Fruit fly (Drosophila melanogaster) whole organism, embryonic: Measurements from ENCODE around the gene CG3703.

Source experiments
- Abd-B ChIP-seq: fragments of 200-800 bp; sonication (Bioruptor generic); optimal IDR thresholded peaks from 2 replicates; lab custom pipeline; 2018; ENCODE audit warnings: missing biosample characterization, mild to moderate bottlenecking, missing genetic modification characterization, moderate library complexity
- Aef1 ChIP-seq: fragments of 200-800 bp; sonication (Bioruptor generic); IDR thresholded peaks from 3 replicates; pipeline ENCODE4 v1.3.6; 2022; ENCODE audit warnings: missing biosample characterization, missing genetic modification characterization
- Bgb ChIP-seq: fragments of 200-800 bp; sonication (Bioruptor generic); IDR thresholded peaks from 2 replicates; pipeline ENCODE4 v1.3.6; 2022; ENCODE audit warnings: missing biosample characterization, missing genetic modification characterization; ENCODE audit not compliant: partially characterized antibody
- CG10209 ChIP-seq: fragments of 200-800 bp; sonication (Bioruptor generic); optimal IDR thresholded peaks from 3 replicates; lab custom pipeline; 2017; ENCODE audit warnings: missing biosample characterization, mild to moderate bottlenecking, missing genetic modification characterization, missing genetic modification reagents
- CG11247 ChIP-seq: fragments of 200-800 bp; sonication (Bioruptor generic); IDR thresholded peaks from 2 replicates; pipeline ENCODE4 v1.3.6; 2022; ENCODE audit warnings: missing biosample characterization, missing genetic modification characterization
- CG11723 ChIP-seq: fragments of 200-800 bp; sonication (Bioruptor generic); optimal IDR thresholded peaks from 2 replicates; lab custom pipeline; 2017; ENCODE audit warnings: missing biosample characterization, mild to moderate bottlenecking, missing genetic modification characterization
- CG12071 ChIP-seq: fragments of 200-800 bp; sonication (Bioruptor generic); optimal IDR thresholded peaks from 3 replicates; lab custom pipeline; 2018; ENCODE audit warnings: missing biosample characterization, mild to moderate bottlenecking, missing genetic modification characterization
- CG12219 ChIP-seq: fragments of 200-800 bp; sonication (Bioruptor generic); optimal IDR thresholded peaks from 3 replicates; lab custom pipeline; 2018; ENCODE audit warnings: missing biosample characterization, mild to moderate bottlenecking, missing genetic modification characterization
- CG12391 ChIP-seq: fragments of 200-800 bp; sonication (Bioruptor generic); optimal IDR thresholded peaks from 3 replicates; lab custom pipeline; 2018; ENCODE audit warnings: missing biosample characterization, mild to moderate bottlenecking, missing genetic modification characterization, moderate library complexity
- CG13287 ChIP-seq: fragments of 200-800 bp; sonication (Bioruptor generic); IDR thresholded peaks from 2 replicates; pipeline ENCODE4 v1.3.6; 2022; ENCODE audit warnings: missing biosample characterization, missing genetic modification characterization; ENCODE audit not compliant: partially characterized antibody
- CG14441 ChIP-seq: fragments of 200-800 bp; sonication (Bioruptor generic); IDR thresholded peaks from 2 replicates; pipeline ENCODE4 v1.3.6; 2022; ENCODE audit warnings: missing biosample characterization, missing genetic modification characterization
- CG15269 ChIP-seq: fragments of 200-800 bp; sonication (Bioruptor generic); optimal IDR thresholded peaks from 2 replicates; lab custom pipeline; 2018; ENCODE audit warnings: missing biosample characterization, mild to moderate bottlenecking, missing genetic modification characterization, moderate library complexity
- CG2889 ChIP-seq: fragments of 200-800 bp; sonication (Bioruptor generic); IDR thresholded peaks from 3 replicates; pipeline ENCODE4 v1.3.6; 2022; ENCODE audit warnings: missing biosample characterization, missing genetic modification characterization
- CG31224 ChIP-seq: fragments of 200-800 bp; sonication (Bioruptor generic); IDR thresholded peaks from 2 replicates; pipeline ENCODE4 v1.3.6; 2022; ENCODE audit warnings: missing biosample characterization, missing genetic modification characterization
- CG3163 ChIP-seq: fragments of 200-800 bp; sonication (Bioruptor generic); optimal IDR thresholded peaks from 3 replicates; lab custom pipeline; 2016; ENCODE audit warnings: missing biosample characterization, missing genetic modification characterization
- CG34376 ChIP-seq: fragments of 200-800 bp; sonication (Bioruptor generic); optimal IDR thresholded peaks from 2 replicates; lab custom pipeline; 2018; ENCODE audit warnings: missing biosample characterization, mild to moderate bottlenecking, missing genetic modification characterization
- CG6175 ChIP-seq: fragments of 200-800 bp; sonication (Bioruptor generic); IDR thresholded peaks from 3 replicates; pipeline ENCODE4 v1.3.6; 2022; ENCODE audit warnings: missing biosample characterization, missing genetic modification characterization
- CG7839 ChIP-seq: fragments of 200-800 bp; sonication (Bioruptor generic); optimal IDR thresholded peaks from 3 replicates; lab custom pipeline; 2018; ENCODE audit warnings: missing biosample characterization, mild to moderate bottlenecking, missing genetic modification characterization, moderate library complexity
- CG8290 ChIP-seq, 3 experiments: fragments of 200-800 bp; sonication (Bioruptor generic); optimal IDR thresholded peaks; 2 replicates each; lab custom pipeline; 2016 to 2019; ENCODE audit warnings: missing biosample characterization in 3 of 3, missing genetic modification characterization in 3 of 3, mild to moderate bottlenecking in 2 of 3, moderate library complexity in 1 of 3
- D19A ChIP-seq: fragments of 200-800 bp; optimal IDR thresholded peaks from 3 replicates; lab custom pipeline; 2019; ENCODE audit warnings: missing biosample characterization, mild to moderate bottlenecking, missing genetic modification characterization, moderate library complexity
- Dbx ChIP-seq: fragments of 200-800 bp; sonication (Bioruptor generic); IDR thresholded peaks from 3 replicates; pipeline ENCODE4 v1.3.6; 2022; ENCODE audit warnings: missing biosample characterization, missing genetic modification characterization
- HLH4C ChIP-seq: fragments of 200-800 bp; sonication (Bioruptor generic); IDR thresholded peaks from 3 replicates; pipeline ENCODE4 v1.3.6; 2022; ENCODE audit warnings: missing biosample characterization, missing genetic modification characterization; ENCODE audit not compliant: partially characterized antibody
- HLH54F ChIP-seq: fragments of 200-800 bp; sonication (Bioruptor generic); optimal IDR thresholded peaks from 3 replicates; lab custom pipeline; 2016; ENCODE audit warnings: missing biosample characterization, missing genetic modification characterization
- HmgZ ChIP-seq: fragments of 200-800 bp; sonication (Bioruptor generic); optimal IDR thresholded peaks from 2 replicates; lab custom pipeline; 2018; ENCODE audit warnings: missing biosample characterization, mild to moderate bottlenecking, missing genetic modification characterization
- Hr3 ChIP-seq: fragments of 200-800 bp; sonication (Bioruptor generic); optimal IDR thresholded peaks from 3 replicates; lab custom pipeline; 2016; ENCODE audit warnings: missing biosample characterization, missing genetic modification characterization
- Kr ChIP-seq: fragments of 200-800 bp; sonication (Bioruptor generic); optimal IDR thresholded peaks from 2 replicates; lab custom pipeline; 2017; ENCODE audit warnings: missing biosample characterization, mild to moderate bottlenecking, missing genetic modification characterization
- Meics ChIP-seq: fragments of 200-800 bp; sonication (Bioruptor generic); optimal IDR thresholded peaks from 2 replicates; lab custom pipeline; 2017; ENCODE audit warnings: missing biosample characterization, mild to moderate bottlenecking, missing genetic modification characterization
- NfI ChIP-seq: fragments of 200-800 bp; sonication (Bioruptor generic); optimal IDR thresholded peaks from 3 replicates; lab custom pipeline; 2018; ENCODE audit warnings: missing biosample characterization, mild to moderate bottlenecking, missing genetic modification characterization, moderate library complexity
- Opbp ChIP-seq: fragments of 200-800 bp; sonication (Bioruptor generic); IDR thresholded peaks from 3 replicates; pipeline ENCODE4 v1.3.6; 2022; ENCODE audit warnings: missing biosample characterization, missing genetic modification characterization; ENCODE audit not compliant: partially characterized antibody
- Rx ChIP-seq: fragments of 200-800 bp; sonication (Bioruptor generic); IDR thresholded peaks from 2 replicates; pipeline ENCODE4 v1.3.6; 2022; ENCODE audit warnings: missing biosample characterization, missing genetic modification characterization
- Spps ChIP-seq: fragments of 200-800 bp; sonication (Bioruptor generic); optimal IDR thresholded peaks from 2 replicates; lab custom pipeline; 2018; ENCODE audit warnings: missing biosample characterization, mild to moderate bottlenecking, missing genetic modification characterization
- Sry-δ ChIP-seq: fragments of 200-800 bp; sonication (Bioruptor generic); optimal IDR thresholded peaks from 2 replicates; lab custom pipeline; 2016; ENCODE audit warnings: missing biosample characterization, missing genetic modification characterization
- Stat92E ChIP-seq, 3 experiments: fragments of >200 bp in 2 of 3; fragments of 200-800 bp in 1 of 3; sonication (Bioruptor generic) in 1 of 3; optimal IDR thresholded peaks; 2 replicates each; lab custom pipeline; 2017 to 2019; ENCODE audit warnings: missing biosample characterization in 3 of 3, missing genetic modification characterization in 3 of 3, mild to moderate bottlenecking in 1 of 3, moderate library complexity in 1 of 3
- br ChIP-seq: fragments of >200 bp; optimal IDR thresholded peaks from 2 replicates; lab custom pipeline; 2017
- btn ChIP-seq: fragments of 200-800 bp; sonication (Bioruptor generic); optimal IDR thresholded peaks from 2 replicates; lab custom pipeline; 2016; ENCODE audit warnings: missing biosample characterization, missing genetic modification characterization
- cg ChIP-seq: fragments of 200-800 bp; sonication (Bioruptor generic); optimal IDR thresholded peaks from 3 replicates; lab custom pipeline; 2019; ENCODE audit warnings: missing biosample characterization, mild to moderate bottlenecking, missing genetic modification characterization, moderate library complexity
- chinmo ChIP-seq: fragments of 200-800 bp; sonication (Bioruptor generic); IDR thresholded peaks from 4 replicates; pipeline ENCODE4 v1.3.6; 2022; ENCODE audit warnings: missing biosample characterization, missing genetic modification characterization; ENCODE audit not compliant: partially characterized antibody
- dmrt99B ChIP-seq: fragments of 200-800 bp; sonication (Bioruptor generic); optimal IDR thresholded peaks from 2 replicates; lab custom pipeline; 2018; ENCODE audit warnings: missing biosample characterization, mild to moderate bottlenecking, missing genetic modification characterization, moderate library complexity
- dpn ChIP-seq, 2 experiments: fragments of 200-800 bp; sonication (Bioruptor generic); optimal IDR thresholded peaks; 3 replicates each; lab custom pipeline; 2016; ENCODE audit warnings: missing biosample characterization in 2 of 2, missing genetic modification characterization in 2 of 2
- esg ChIP-seq: fragments of 200-800 bp; sonication (Bioruptor generic); conservative IDR thresholded peaks from 2 replicates; pipeline ENCODE4 v1.3.6; 2022; ENCODE audit warnings: missing biosample characterization, missing genetic modification characterization
- gfzf ChIP-seq: fragments of 200-800 bp; sonication (Bioruptor generic); optimal IDR thresholded peaks from 2 replicates; lab custom pipeline; 2016; ENCODE audit warnings: missing biosample characterization, mild to moderate bottlenecking, missing genetic modification characterization, moderate library complexity
- maf-S ChIP-seq: fragments of 200-800 bp; sonication (Bioruptor generic); optimal IDR thresholded peaks from 2 replicates; lab custom pipeline; 2016; ENCODE audit warnings: missing biosample characterization, missing genetic modification characterization
- odd ChIP-seq: fragments of 200-800 bp; sonication (Bioruptor generic); optimal IDR thresholded peaks from 2 replicates; lab custom pipeline; 2017; ENCODE audit warnings: missing biosample characterization, mild to moderate bottlenecking, missing genetic modification characterization
- p53 ChIP-seq: fragments of 200-800 bp; sonication (Bioruptor generic); optimal IDR thresholded peaks from 2 replicates; lab custom pipeline; 2016; ENCODE audit warnings: missing biosample characterization, missing genetic modification characterization
- pan ChIP-seq, 4 experiments: fragments of >200 bp in 3 of 4; fragments of 200-800 bp in 1 of 4; sonication (Bioruptor generic) in 1 of 4; optimal IDR thresholded peaks in 3 of 4; IDR thresholded peaks in 1 of 4; 2 replicates each; pipeline versions ENCODE4 v1.3.6 to Lab custom; 2017 to 2022; ENCODE audit warnings: missing biosample characterization in 2 of 4, missing genetic modification characterization in 2 of 4, mixed read lengths in 1 of 4
- seq ChIP-seq: fragments of 200-800 bp; sonication (Bioruptor generic); IDR thresholded peaks from 2 replicates; pipeline ENCODE4 v1.3.6; 2022; ENCODE audit warnings: missing biosample characterization, missing genetic modification characterization
- trem ChIP-seq: fragments of 200-800 bp; optimal IDR thresholded peaks from 3 replicates; lab custom pipeline; 2019; ENCODE audit warnings: missing biosample characterization, mild to moderate bottlenecking, missing genetic modification characterization, moderate library complexity
- trh ChIP-seq: fragments of 200-800 bp; sonication (Bioruptor generic); optimal IDR thresholded peaks from 2 replicates; lab custom pipeline; 2016; ENCODE audit warnings: missing biosample characterization, missing genetic modification characterization
- wek ChIP-seq: fragments of 200-800 bp; sonication (Bioruptor generic); optimal IDR thresholded peaks from 3 replicates; lab custom pipeline; 2018; ENCODE audit warnings: missing biosample characterization, mild to moderate bottlenecking, missing genetic modification characterization, moderate library complexity
- z ChIP-seq: fragments of 200-800 bp; sonication (Bioruptor generic); IDR thresholded peaks from 3 replicates; pipeline ENCODE4 v1.3.6; 2022; ENCODE audit warnings: missing biosample characterization, missing genetic modification characterization

CG3703 gene

dm6 chrX:948285-948556 lies 2.6 kb upstream of the CG3703 start (continued):
- TF ChIP-seq dmrt99B (tag; lab: Kevin White, UChicago) (no peak), CG15269 (tag; lab: Kevin White, UChicago) (peak; percentile 5), CG8290 (GFP tag; optimal IDR thresholded peaks at IDR 0.05; lab: Kevin White, UChicago) (no peak), CG8290 (tag; optimal IDR thresholded peaks at IDR 0.05; lab: Kevin White, UChicago) (peak in 1 of 2 experiments; percentile 74), D19A (no peak), Spps (no peak), CG11723 (GFP tag; lab: Kevin White, UChicago) (no peak), Kr (GFP tag; lab: Kevin White, UChicago) (no peak), Dbx (GFP tag; lab: Robert Waterston, UW) (peak; percentile 55; the same call in 2 of the 3 replicates), CG12391 (tag; lab: Kevin White, UChicago) (no peak), Hr3 (GFP tag; lab: Kevin White, UChicago) (no peak), br (lab: Kevin White, UChicago) (no peak), wek (GFP tag; lab: Kevin White, UChicago) (no peak), trh (GFP tag; lab: Kevin White, UChicago) (no peak), CG14441 (peak; percentile 56; the same call in 1 of the 2 replicates), Sry-δ (GFP tag; lab: Kevin White, UChicago) (no peak), dpn (GFP tag; optimal IDR thresholded peaks at IDR 0.05; lab: Kevin White, UChicago) (peak in 1 of 2 experiments; percentile 21), btn (no peak), HmgZ (tag; lab: Kevin White, UChicago) (peak; percentile 6), HLH4C (GFP tag; lab: Robert Waterston, UW) (no peak), p53 (GFP tag; lab: Kevin White, UChicago) (no peak), CG2889 (0 out of 3 replicates have a peak, but pooled peaks have one; percentile 32), CG12219 (no peak), pan (optimal IDR thresholded peaks at IDR 0.05; lab: Kevin White, UChicago) (no peak), pan (GFP tag; optimal IDR thresholded peaks at IDR 0.05 in 1 of 2, IDR thresholded peaks at IDR 0.05 in 1 of 2) (peak in 1 of 2 experiments; percentile 38), Opbp (GFP tag; lab: Robert Waterston, UW) (no peak), trem (no peak), Stat92E (GFP tag; optimal IDR thresholded peaks at IDR 0.05; lab: Kevin White, UChicago) (no peak), CG3163 (GFP tag; lab: Kevin White, UChicago) (no peak), cg (GFP tag; lab: Kevin White, UChicago) (no peak), Abd-B (GFP tag; lab: Kevin White, UChicago) (no peak), CG34376 (GFP tag; lab: Kevin White, UChicago) (no peak), CG12071 (GFP tag; lab: Kevin White, UChicago) (peak; percentile 12), odd (GFP tag; lab: Kevin White, UChicago) (no peak), CG13287 (GFP tag; lab: Robert Waterston, UW) (no peak), maf-S (GFP tag; lab: Kevin White, UChicago) (no peak), seq (GFP tag; lab: Robert Waterston, UW) (no peak), CG10209 (GFP tag; lab: Kevin White, UChicago) (no peak), chinmo (no peak), Rx (GFP tag; lab: Robert Waterston, UW) (no peak), CG31224 (GFP tag; lab: Robert Waterston, UW) (peak; percentile 51), Meics (GFP tag; lab: Kevin White, UChicago) (peak; percentile 19), z (GFP tag; lab: Robert Waterston, UW) (no peak), gfzf (GFP tag; lab: Kevin White, UChicago) (no peak), Aef1 (GFP tag; lab: Robert Waterston, UW) (peak; percentile 50; the same call in 1 of the 3 replicates), Bgb (GFP tag; lab: Robert Waterston, UW) (no peak), CG11247 (GFP tag; lab: Robert Waterston, UW) (no peak), esg (GFP tag; lab: Robert Waterston, UW) (no peak), HLH54F (GFP tag; lab: Kevin White, UChicago) (no peak), CG7839 (tag; lab: Kevin White, UChicago) (peak; percentile 34), CG6175 (GFP tag; lab: Robert Waterston, UW) (no peak), NfI (no peak)
